Fruit fly (Drosophila melanogaster) whole organism, embryonic: ENCODE measurements around the gene Strip.

Experiments
- CG1603 ChIP-seq: fragments of 200-800 bp; sonication (Bioruptor generic); optimal IDR thresholded peaks from 2 replicates; lab custom pipeline; 2019; ENCODE audit warnings: missing biosample characterization, mild to moderate bottlenecking, missing genetic modification characterization, moderate library complexity
- CG8290 ChIP-seq, 3 experiments: fragments of 200-800 bp; sonication (Bioruptor generic); optimal IDR thresholded peaks; 2 replicates each; lab custom pipeline; 2016 to 2019; ENCODE audit warnings: missing biosample characterization in 3 of 3, missing genetic modification characterization in 3 of 3, mild to moderate bottlenecking in 2 of 3, moderate library complexity in 1 of 3
- sens ChIP-seq: fragments of 200-800 bp; sonication (Bioruptor generic); peaks from one replicate; lab custom pipeline; 2016; ENCODE audit warnings: missing biosample characterization, missing genetic modification characterization

dm6 chr3L:3303534-3304459 is 24.9 kb downstream of the Strip start, which contains the start of gene ZnT63C:
- TF ChIP-seq CG1603 (peak; percentile 63), CG8290 (GFP tag; optimal IDR thresholded peaks at IDR 0.05; lab: Kevin White, UChicago) (no peak), CG8290 (tag; optimal IDR thresholded peaks at IDR 0.05; lab: Kevin White, UChicago) (peak in 1 of 2 experiments; percentile 30), sens (GFP tag; lab: Kevin White, UChicago) (peak; percentile 69)
